Fruit fly (Drosophila melanogaster) whole organism, pupa: Measurements from ENCODE around the gene RabX2.

Experiments
- CG10348 ChIP-seq: fragments of 200-800 bp; sonication (Bioruptor generic); IDR thresholded peaks from 2 replicates; pipeline ENCODE4 v1.3.6; 2022; ENCODE audit warnings: missing biosample characterization, missing genetic modification characterization
- Pif1A ChIP-seq: fragments of 200-800 bp; sonication (Bioruptor generic); optimal IDR thresholded peaks from 3 replicates; lab custom pipeline; 2016; ENCODE audit warnings: missing biosample characterization, missing genetic modification characterization
- fd96Ca ChIP-seq: fragments of 200-800 bp; sonication (Bioruptor generic); IDR thresholded peaks from 3 replicates; pipeline ENCODE4 v1.3.6; 2022; ENCODE audit warnings: missing biosample characterization, missing genetic modification characterization

DNA sequence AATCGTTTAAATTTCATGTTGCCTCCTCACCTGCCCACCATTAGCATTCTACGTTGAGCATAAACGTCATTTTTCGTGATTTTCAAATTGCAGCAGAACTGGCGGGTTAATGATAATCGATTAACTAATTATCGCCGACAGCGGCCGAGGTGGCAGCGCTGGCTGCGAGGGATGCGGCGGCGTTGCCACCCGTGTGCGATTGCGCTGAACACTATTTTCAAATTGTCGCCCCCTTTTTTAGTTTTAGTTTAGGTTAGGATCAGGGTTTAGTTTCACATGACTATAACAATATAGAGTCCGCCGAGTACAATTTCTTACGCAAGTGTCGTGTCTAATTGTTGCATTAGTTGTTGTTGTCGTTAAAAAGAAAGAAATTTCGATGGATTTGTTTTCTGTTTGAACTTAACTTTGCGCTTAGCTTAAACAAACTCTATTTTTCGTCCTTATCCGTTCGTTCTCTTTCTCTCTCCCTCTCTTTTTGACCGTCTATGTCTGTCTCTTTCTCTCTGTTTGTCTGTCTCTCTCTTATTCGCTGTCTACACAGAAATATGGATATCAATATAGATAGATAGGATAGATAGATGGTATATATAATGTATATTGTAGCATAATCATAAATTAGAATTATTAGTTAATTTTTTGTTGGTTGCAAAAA, 46.0 kb downstream of the RabX2 start:
- TF ChIP-seq fd96Ca (GFP tag; lab: Robert Waterston, UW) (peak; percentile 40; the same call in 1 of the 3 replicates), CG10348 (GFP tag; lab: Robert Waterston, UW) (no peak), Pif1A (GFP tag; lab: Kevin White, UChicago) (no peak)
